Worm (Caenorhabditis elegans) whole organism, L2 larva: Measurements from ENCODE around the gene acs-7.

ENCODE experiments used
- C34F6.9 ChIP-seq: fragments of 150-350 bp; optimal IDR thresholded peaks from 2 replicates; lab custom pipeline; 2014; ENCODE audit warnings: missing biosample characterization, missing genetic modification characterization
- F13H6.1 ChIP-seq: sonication (generic microtip); optimal IDR thresholded peaks from 2 replicates; lab custom pipeline; 2016; ENCODE audit warnings: missing genetic modification characterization, missing compliant biosample characterization
- Y55F3AM.14 ChIP-seq: fragments of 200-800 bp; sonication (Bioruptor generic); optimal IDR thresholded peaks from 2 replicates; lab custom pipeline; 2018; ENCODE audit warnings: mild to moderate bottlenecking, missing genetic modification characterization, missing compliant biosample characterization
- ZK546.5 ChIP-seq: sonication (generic microtip); optimal IDR thresholded peaks from 2 replicates; lab custom pipeline; 2017; ENCODE audit warnings: missing biosample characterization, missing genetic modification characterization
- ama-1 ChIP-seq: fragments of 150-350 bp; optimal IDR thresholded peaks from 2 replicates; lab custom pipeline; 2018; ENCODE audit warnings: inconsistent platforms
- blmp-1 ChIP-seq: sonication (generic microtip); optimal IDR thresholded peaks from 2 replicates; lab custom pipeline; 2017; ENCODE audit warnings: missing genetic modification characterization, mild to moderate bottlenecking, missing compliant biosample characterization, antibody characterized with exemption, moderate library complexity; ENCODE audit not compliant: insufficient read depth
- ceh-16 ChIP-seq: fragments of 150-350 bp; optimal IDR thresholded peaks from 2 replicates; lab custom pipeline; 2014; ENCODE audit warnings: missing biosample characterization, missing genetic modification characterization
- ceh-82 ChIP-seq: fragments of 150-350 bp; optimal IDR thresholded peaks from 2 replicates; lab custom pipeline; 2014; ENCODE audit warnings: missing biosample characterization, missing genetic modification characterization
- dmd-4 ChIP-seq: sonication (generic microtip); optimal IDR thresholded peaks from 2 replicates; lab custom pipeline; 2017; ENCODE audit warnings: missing biosample characterization, missing genetic modification characterization
- egl-27 ChIP-seq: sonication (generic microtip); optimal IDR thresholded peaks from 3 replicates; lab custom pipeline; 2017; ENCODE audit warnings: missing biosample characterization, missing genetic modification reagents, missing genetic modification characterization
- elt-1 ChIP-seq: fragments of 150-350 bp; optimal IDR thresholded peaks from 2 replicates; lab custom pipeline; 2014; ENCODE audit warnings: missing biosample characterization, missing genetic modification characterization
- elt-3 ChIP-seq: sonication (generic microtip); optimal IDR thresholded peaks from 2 replicates; lab custom pipeline; 2017; ENCODE audit warnings: missing biosample characterization, missing genetic modification characterization
- fos-1 ChIP-seq: fragments of 150-350 bp; optimal IDR thresholded peaks from 2 replicates; lab custom pipeline; 2014; ENCODE audit warnings: missing biosample characterization, missing genetic modification characterization
- gmeb-1 ChIP-seq: fragments of 150-350 bp; optimal IDR thresholded peaks from 2 replicates; lab custom pipeline; 2014; ENCODE audit warnings: missing biosample characterization, missing genetic modification characterization
- lin-11 ChIP-seq: fragments of 150-350 bp; sonication (generic microtip); optimal IDR thresholded peaks from 2 replicates; lab custom pipeline; 2014; ENCODE audit warnings: missing biosample characterization, missing genetic modification characterization, inconsistent platforms, mixed read lengths
- lin-13 ChIP-seq: fragments of 150-350 bp; optimal IDR thresholded peaks from 2 replicates; lab custom pipeline; 2014; ENCODE audit warnings: missing biosample characterization, missing genetic modification reagents, missing genetic modification characterization
- lsy-2 ChIP-seq, 2 experiments: fragments of 150-350 bp in 1 of 2; sonication (generic microtip) in 1 of 2; optimal IDR thresholded peaks; 2 replicates each; lab custom pipeline; 2014 to 2017; ENCODE audit warnings: missing biosample characterization in 2 of 2, missing genetic modification characterization in 2 of 2
- mbf-1 ChIP-seq: sonication (generic microtip); optimal IDR thresholded peaks from 2 replicates; lab custom pipeline; 2017; ENCODE audit warnings: missing biosample characterization, missing genetic modification characterization
- nhr-10 ChIP-seq: sonication (generic microtip); optimal IDR thresholded peaks from 2 replicates; lab custom pipeline; 2017; ENCODE audit warnings: missing biosample characterization, missing genetic modification characterization
- nhr-11 ChIP-seq: fragments of 150-350 bp; optimal IDR thresholded peaks from 2 replicates; lab custom pipeline; 2014; ENCODE audit warnings: missing biosample characterization, missing genetic modification characterization
- nhr-129 ChIP-seq: fragments of 150-350 bp; optimal IDR thresholded peaks from 2 replicates; lab custom pipeline; 2014; ENCODE audit warnings: missing biosample characterization, missing genetic modification characterization
- nhr-21 ChIP-seq: fragments of 150-350 bp; optimal IDR thresholded peaks from 2 replicates; lab custom pipeline; 2014; ENCODE audit warnings: missing biosample characterization, missing genetic modification characterization
- nhr-23 ChIP-seq: fragments of 150-350 bp; optimal IDR thresholded peaks from 2 replicates; lab custom pipeline; 2014; ENCODE audit warnings: missing biosample characterization, missing genetic modification reagents, missing genetic modification characterization
- nhr-237 ChIP-seq: fragments of 150-350 bp; optimal IDR thresholded peaks from 2 replicates; lab custom pipeline; 2014; ENCODE audit warnings: missing biosample characterization, missing genetic modification characterization
- nhr-25 ChIP-seq: fragments of 150-350 bp; sonication (generic microtip); optimal IDR thresholded peaks from 3 replicates; lab custom pipeline; 2014; ENCODE audit warnings: missing biosample characterization, missing genetic modification characterization
- nhr-6 ChIP-seq: fragments of 150-350 bp; optimal IDR thresholded peaks from 2 replicates; lab custom pipeline; 2014; ENCODE audit warnings: missing biosample characterization, missing genetic modification characterization
- nhr-77 ChIP-seq: fragments of 150-350 bp; optimal IDR thresholded peaks from 2 replicates; lab custom pipeline; 2014; ENCODE audit warnings: missing biosample characterization, missing genetic modification characterization
- peb-1 ChIP-seq: fragments of 150-350 bp; optimal IDR thresholded peaks from 2 replicates; lab custom pipeline; 2014; ENCODE audit warnings: missing biosample characterization, missing genetic modification characterization
- sem-4 ChIP-seq: fragments of 150-350 bp; optimal IDR thresholded peaks from 2 replicates; lab custom pipeline; 2014; ENCODE audit warnings: missing biosample characterization, missing genetic modification reagents, missing genetic modification characterization
- skn-1 ChIP-seq: sonication (generic microtip); optimal IDR thresholded peaks from 2 replicates; lab custom pipeline; 2017; ENCODE audit warnings: missing biosample characterization, missing genetic modification characterization
- sma-3 ChIP-seq: sonication (generic microtip); optimal IDR thresholded peaks from 2 replicates; lab custom pipeline; 2016; ENCODE audit warnings: missing genetic modification reagents, missing genetic modification characterization, missing compliant biosample characterization
- sma-9 ChIP-seq, 2 experiments: fragments of 150-350 bp in 1 of 2; sonication (generic microtip) in 1 of 2; optimal IDR thresholded peaks; 2 replicates each; lab custom pipeline; 2014 to 2016; ENCODE audit warnings: missing genetic modification characterization in 2 of 2, mild to moderate bottlenecking in 1 of 2, missing biosample characterization in 1 of 2, missing compliant biosample characterization in 1 of 2, missing genetic modification reagents in 1 of 2, moderate library complexity in 1 of 2
- unc-39 ChIP-seq: fragments of 150-350 bp; optimal IDR thresholded peaks from 2 replicates; lab custom pipeline; 2014; ENCODE audit warnings: missing biosample characterization, missing genetic modification characterization
- unc-55 ChIP-seq: fragments of 150-350 bp; sonication (generic microtip); optimal IDR thresholded peaks from 3 replicates; lab custom pipeline; 2014; ENCODE audit warnings: missing biosample characterization, missing genetic modification reagents, missing genetic modification characterization
- unc-62 ChIP-seq: fragments of 150-350 bp; optimal IDR thresholded peaks from 2 replicates; lab custom pipeline; 2014; ENCODE audit warnings: missing biosample characterization, missing genetic modification reagents, missing genetic modification characterization
- ztf-4 ChIP-seq: fragments of 150-350 bp; optimal IDR thresholded peaks from 2 replicates; lab custom pipeline; 2014; ENCODE audit warnings: missing biosample characterization, missing genetic modification characterization

Gene acs-7

ce11 chrII:9258034-9258556, 33.7 kb upstream of the acs-7 start:
- TF ChIP-seq F13H6.1 (no peak), lin-13 (GFP tag; lab: Kevin White, UChicago) (no peak), nhr-237 (tag; lab: Kevin White, UChicago) (no peak), sem-4 (tag; lab: Kevin White, UChicago) (no peak)

ce11 chrII:9258566-9258965, 33.3 kb upstream of the acs-7 start:
- TF ChIP-seq dmd-4 (tag; lab: Kevin White, UChicago) (no peak), nhr-23 (tag; lab: Kevin White, UChicago) (no peak), blmp-1 (tag; lab: Kevin White, UChicago) (no peak), lin-13 (GFP tag; lab: Kevin White, UChicago) (no peak), C34F6.9 (no peak), sma-3 (GFP tag; lab: Kevin White, UChicago) (no peak), mbf-1 (tag; lab: Kevin White, UChicago) (no peak), lin-11 (tag; lab: Kevin White, UChicago) (no peak), egl-27 (tag; lab: Kevin White, UChicago) (no peak), nhr-25 (tag; lab: Kevin White, UChicago) (no peak), nhr-21 (no peak), elt-1 (no peak), nhr-11 (tag; lab: Kevin White, UChicago) (no peak), nhr-237 (tag; lab: Kevin White, UChicago) (no peak), nhr-10 (tag; lab: Kevin White, UChicago) (no peak)

ce11 chrII:9260026-9260425, 31.8 kb upstream of the acs-7 start:
- TF ChIP-seq sma-9 (GFP tag; optimal IDR thresholded peaks at IDR 0.05; lab: Kevin White, UChicago) = peak; percentile 16
- no peak for TF ChIP-seq sma-9 (tag; optimal IDR thresholded peaks at IDR 0.05; lab: Kevin White, UChicago)
- peak; percentile 36 for TF ChIP-seq blmp-1 (tag; lab: Kevin White, UChicago)
- TF ChIP-seq C34F6.9 = peak; percentile 1
- no peak for TF ChIP-seq nhr-10 (tag; lab: Kevin White, UChicago)
- TF ChIP-seq nhr-25 (tag; lab: Kevin White, UChicago) = peak; percentile 28
- peak; percentile 51 for TF ChIP-seq nhr-129
- TF ChIP-seq dmd-4 (tag; lab: Kevin White, UChicago) = no peak
- TF ChIP-seq lin-13 (GFP tag; lab: Kevin White, UChicago) = no peak
- no peak for TF ChIP-seq lin-11 (tag; lab: Kevin White, UChicago)
- no peak for TF ChIP-seq ceh-16 (tag; lab: Kevin White, UChicago)
- TF ChIP-seq elt-3 = no peak
- no peak for TF ChIP-seq nhr-237 (tag; lab: Kevin White, UChicago)

ce11 chrII:9261403-9261802, 30.4 kb upstream of the acs-7 start:
- no peak for TF ChIP-seq nhr-25 (tag; lab: Kevin White, UChicago)
- no peak for TF ChIP-seq nhr-129
- TF ChIP-seq Y55F3AM.14 = no peak
- no peak for TF ChIP-seq elt-3
- no peak for TF ChIP-seq nhr-21
- no peak for TF ChIP-seq unc-39 (tag; lab: Kevin White, UChicago)
- no peak for TF ChIP-seq unc-55 (GFP tag; lab: Kevin White, UChicago)
- TF ChIP-seq nhr-6 = no peak
- TF ChIP-seq peb-1 (tag; lab: Kevin White, UChicago) = no peak
- no peak for TF ChIP-seq dmd-4 (tag; lab: Kevin White, UChicago)
- TF ChIP-seq nhr-11 (tag; lab: Kevin White, UChicago) = no peak
- TF ChIP-seq gmeb-1 (tag; lab: Kevin White, UChicago) = no peak
- TF ChIP-seq ZK546.5 = no peak

- TF ChIP-seq nhr-10 (tag; lab: Kevin White, UChicago) (no peak), F13H6.1 (peak; percentile 68), nhr-77 (tag; lab: Kevin White, UChicago) (no peak), sma-9 (GFP tag; optimal IDR thresholded peaks at IDR 0.05; lab: Kevin White, UChicago) (peak; percentile 82), sma-9 (tag; optimal IDR thresholded peaks at IDR 0.05; lab: Kevin White, UChicago) (no peak), nhr-6 (no peak), skn-1 (tag; lab: Kevin White, UChicago) (no peak), lsy-2 (tag; optimal IDR thresholded peaks at IDR 0.05; lab: Kevin White, UChicago) (peak in 1 of 2 experiments; percentile 36), unc-62 (GFP tag; lab: Kevin White, UChicago) (no peak), dmd-4 (tag; lab: Kevin White, UChicago) (no peak), fos-1 (tag; lab: Kevin White, UChicago) (peak; percentile 2), nhr-23 (tag; lab: Kevin White, UChicago) (no peak), ceh-82 (tag; lab: Kevin White, UChicago) (no peak), ama-1 (lab: Kevin White, UChicago) (peak; percentile 17), nhr-25 (tag; lab: Kevin White, UChicago) (peak; percentile 31), ztf-4 (no peak), mbf-1 (tag; lab: Kevin White, UChicago) (no peak), C34F6.9 (peak; percentile 17), nhr-129 (peak; percentile 53), nhr-11 (tag; lab: Kevin White, UChicago) (no peak)
Measured at ce11 chrII:9261931-9262562, 29.8 kb upstream of the acs-7 start, which contains the start of gene aqp-2. TSS of gene aqp-2 (minus strand) at chrII:9261981.
